Fruit fly (Drosophila melanogaster): ENCODE results near the gene CG11983.
A peak's percentile ranks its signal among the peaks of the same experiment; 100 is the strongest.

CG11983 gene

dm6 chr3R:8992928-8993579 is 15.1 kb upstream of the CG11983 start, which contains the start of gene CG11975 (continued):
- peak; percentile 72 for TF ChIP-seq luna (GFP tag; optimal IDR thresholded peaks at IDR 0.05)
- TF ChIP-seq CG12071 (GFP tag; optimal IDR thresholded peaks at IDR 0.05) = no peak
- no peak for TF ChIP-seq Hand (GFP tag; optimal IDR thresholded peaks at IDR 0.05)
- peak; percentile 57 for TF ChIP-seq D (optimal IDR thresholded peaks at IDR 0.05)
- TF ChIP-seq D (GFP tag; optimal IDR thresholded peaks at IDR 0.05) = peak; percentile 16
- TF ChIP-seq stwl (tag; optimal IDR thresholded peaks at IDR 0.05) = peak; percentile 62
- TF ChIP-seq CG34376 (GFP tag; optimal IDR thresholded peaks at IDR 0.05) = peak; percentile 79
- peak; percentile 65 for TF ChIP-seq CG18476 (GFP tag; optimal IDR thresholded peaks at IDR 0.05)
- TF ChIP-seq jigr1 (GFP tag; IDR thresholded peaks at IDR 0.05) = no peak
- TF ChIP-seq sens-2 (GFP tag; IDR thresholded peaks at IDR 0.05) = peak; percentile 48; the same call in 1 of the 2 replicates
- TF ChIP-seq CG10209 (GFP tag; optimal IDR thresholded peaks at IDR 0.05) = peak; percentile 47
- peak; percentile 93 for TF ChIP-seq CG13624 (GFP tag; optimal IDR thresholded peaks at IDR 0.05)
- TF ChIP-seq CG3407 (GFP tag; optimal IDR thresholded peaks at IDR 0.05) = no peak
- peak; percentile 38 for TF ChIP-seq gcm2 (GFP tag; optimal IDR thresholded peaks at IDR 0.05)
- no peak for TF ChIP-seq CrebB (tag; optimal IDR thresholded peaks at IDR 0.05)
- no peak for TF ChIP-seq CG3726 (GFP tag; IDR thresholded peaks at IDR 0.05)
- TF ChIP-seq mam (GFP tag; optimal IDR thresholded peaks at IDR 0.05) = peak; percentile 90
- TF ChIP-seq CG31365 (tag; optimal IDR thresholded peaks at IDR 0.05) = no peak
- TF ChIP-seq hth (optimal IDR thresholded peaks at IDR 0.05) = no peak
- peak; percentile 64 for TF ChIP-seq amos (GFP tag; IDR thresholded peaks at IDR 0.05; ENCODE audit: partially characterized antibody)
- no peak for TF ChIP-seq bcd (GFP tag; optimal IDR thresholded peaks at IDR 0.05)
- TF ChIP-seq chinmo (GFP tag; IDR thresholded peaks at IDR 0.05; ENCODE audit: partially characterized antibody) = no peak
- no peak for TF ChIP-seq CG6854 (GFP tag; optimal IDR thresholded peaks at IDR 0.05)
- no peak for TF ChIP-seq seq (GFP tag; IDR thresholded peaks at IDR 0.05)
- no peak for TF ChIP-seq jing (GFP tag; optimal IDR thresholded peaks at IDR 0.05)
- peak; percentile 70 for TF ChIP-seq CG18262 (tag; optimal IDR thresholded peaks at IDR 0.05)
- peak; percentile 82 for TF ChIP-seq Ets97D (GFP tag; optimal IDR thresholded peaks at IDR 0.05)
- no peak for TF ChIP-seq org-1 (GFP tag; optimal IDR thresholded peaks at IDR 0.05)
- TF ChIP-seq CG32532 (GFP tag; IDR thresholded peaks at IDR 0.05) = peak; percentile 73
- peak; percentile 75 for TF ChIP-seq CG12744 (GFP tag; optimal IDR thresholded peaks at IDR 0.05)
- TF ChIP-seq Mes4 (GFP tag; optimal IDR thresholded peaks at IDR 0.05) = peak; percentile 69
- TF ChIP-seq Hey (tag; optimal IDR thresholded peaks at IDR 0.05) = no peak
- TF ChIP-seq Fer1 (GFP tag; optimal IDR thresholded peaks at IDR 0.05) = peak; percentile 64
- no peak for TF ChIP-seq CG32767 (GFP tag; IDR thresholded peaks at IDR 0.05)
- TF ChIP-seq Neu2 (GFP tag; optimal IDR thresholded peaks at IDR 0.05; ENCODE audit: borderline replicate concordance) = peak; percentile 40
- TF ChIP-seq CG4424 (GFP tag; optimal IDR thresholded peaks at IDR 0.05) = peak; percentile 77
- TF ChIP-seq cg (GFP tag; optimal IDR thresholded peaks at IDR 0.05) = no peak
- peak; percentile 82 for TF ChIP-seq Dip3 (GFP tag; optimal IDR thresholded peaks at IDR 0.05)
- TF ChIP-seq CG14441 (GFP tag; IDR thresholded peaks at IDR 0.05) = no peak
- peak; percentile 91 for TF ChIP-seq CG30403 (GFP tag; optimal IDR thresholded peaks at IDR 0.05)
- peak; percentile 44 for TF ChIP-seq CG7987 (GFP tag; optimal IDR thresholded peaks at IDR 0.05)
- peak; percentile 63 for TF ChIP-seq CG33213 (GFP tag; optimal IDR thresholded peaks at IDR 0.05)
- TF ChIP-seq CG6175 (GFP tag; IDR thresholded peaks at IDR 0.05) = no peak
- TF ChIP-seq trem (tag; optimal IDR thresholded peaks at IDR 0.05) = peak; percentile 74
- TF ChIP-seq bbx (GFP tag; IDR thresholded peaks at IDR 0.05; ENCODE audit: partially characterized antibody) = 0 out of 2 replicates have a peak, but pooled peaks have one; percentile 46
- peak; percentile 64 for TF ChIP-seq NK7.1 (GFP tag; optimal IDR thresholded peaks at IDR 0.05)
- no peak for TF ChIP-seq br (optimal IDR thresholded peaks at IDR 0.05)
- no peak for TF ChIP-seq gsb-n (tag; optimal IDR thresholded peaks at IDR 0.05)
- no peak for TF ChIP-seq pan (optimal IDR thresholded peaks at IDR 0.05)
- peak in 1 of 2 experiments; percentile 24 for TF ChIP-seq pan (GFP tag; optimal IDR thresholded peaks at IDR 0.05 in 1 of 2, IDR thresholded peaks at IDR 0.05 in 1 of 2)
- TF ChIP-seq Ets65A (GFP tag) = peak; percentile 99

All from whole organism, embryonic.